Fruit fly (Drosophila melanogaster) whole organism, pupa: Measurements from ENCODE around the gene Hip14.

Experiments
- CG13204 ChIP-seq: fragments of 200-800 bp; sonication (Bioruptor generic); optimal IDR thresholded peaks from 2 replicates; lab custom pipeline; 2018; ENCODE audit warnings: missing biosample characterization, mild to moderate bottlenecking, missing genetic modification characterization, moderate library complexity
- CG14655 ChIP-seq: fragments of 200-800 bp; sonication (Bioruptor generic); optimal IDR thresholded peaks from 3 replicates; lab custom pipeline; 2017; ENCODE audit warnings: mild to moderate bottlenecking, missing biosample characterization, missing genetic modification reagents, missing genetic modification characterization
- CG15710 ChIP-seq: fragments of 200-800 bp; sonication (Bioruptor generic); optimal IDR thresholded peaks from 2 replicates; lab custom pipeline; 2018; ENCODE audit warnings: missing biosample characterization, mild to moderate bottlenecking, missing genetic modification characterization, moderate library complexity
- CG17806 ChIP-seq: fragments of 200-800 bp; sonication (Bioruptor generic); optimal IDR thresholded peaks from 2 replicates; lab custom pipeline; 2018; ENCODE audit warnings: missing biosample characterization, mild to moderate bottlenecking, missing genetic modification characterization, moderate library complexity
- CG32121 ChIP-seq: fragments of 200-800 bp; sonication (Bioruptor generic); IDR thresholded peaks from 2 replicates; pipeline ENCODE4 v1.3.6; 2022; ENCODE audit warnings: missing biosample characterization, missing genetic modification characterization
- CG34367 ChIP-seq: fragments of 200-800 bp; sonication (Bioruptor generic); optimal IDR thresholded peaks from 2 replicates; lab custom pipeline; 2018; ENCODE audit warnings: missing biosample characterization, mild to moderate bottlenecking, missing genetic modification characterization
- CG4496 ChIP-seq: fragments of 200-800 bp; sonication (Bioruptor generic); IDR thresholded peaks from 3 replicates; pipeline ENCODE4 v1.3.6; 2022; ENCODE audit warnings: missing biosample characterization, missing genetic modification characterization
- CG8159 ChIP-seq: fragments of 200-800 bp; sonication (Bioruptor generic); optimal IDR thresholded peaks from 3 replicates; lab custom pipeline; 2018; ENCODE audit warnings: missing biosample characterization, mild to moderate bottlenecking, missing genetic modification characterization, moderate library complexity
- CG9948 ChIP-seq: fragments of 200-800 bp; sonication (Bioruptor generic); optimal IDR thresholded peaks from 2 replicates; lab custom pipeline; 2018; ENCODE audit warnings: missing biosample characterization, mild to moderate bottlenecking, missing genetic modification characterization, moderate library complexity
- D1 ChIP-seq: fragments of 200-800 bp; sonication (Bioruptor generic); optimal IDR thresholded peaks from 2 replicates; lab custom pipeline; 2018; ENCODE audit warnings: missing biosample characterization, mild to moderate bottlenecking, missing genetic modification characterization, moderate library complexity
- EcR ChIP-seq: fragments of 200-800 bp; sonication (Bioruptor generic); optimal IDR thresholded peaks from 3 replicates; lab custom pipeline; 2019; ENCODE audit warnings: missing biosample characterization, missing genetic modification characterization, mild to moderate bottlenecking, moderate library complexity, missing genetic modification reagents
- gl ChIP-seq: fragments of 200-800 bp; sonication (Bioruptor generic); optimal IDR thresholded peaks from 2 replicates; lab custom pipeline; 2018; ENCODE audit warnings: missing biosample characterization, mild to moderate bottlenecking, missing genetic modification characterization
- rn ChIP-seq: fragments of 200-800 bp; sonication (Bioruptor generic); IDR thresholded peaks from 2 replicates; pipeline ENCODE4 v1.3.6; 2022; ENCODE audit warnings: missing biosample characterization, missing genetic modification characterization

dm6 chr3L:16019144-16020006, 31.3 kb downstream of the Hip14 start:
- TF ChIP-seq EcR (no peak), CG32121 (no peak), gl (tag; lab: Kevin White, UChicago) (no peak), CG14655 (GFP tag; lab: Kevin White, UChicago) (peak; percentile 75), CG15710 (tag; lab: Kevin White, UChicago) (no peak), CG8159 (tag; lab: Kevin White, UChicago) (peak; percentile 33), CG4496 (no peak), CG9948 (tag; lab: Kevin White, UChicago) (peak; percentile 45), rn (no peak), CG17806 (tag; lab: Kevin White, UChicago) (peak; percentile 6), CG13204 (GFP tag; lab: Kevin White, UChicago) (no peak), D1 (tag; lab: Kevin White, UChicago) (no peak), CG34367 (tag; lab: Kevin White, UChicago) (no peak)
